Fruit fly (Drosophila melanogaster) whole organism, embryonic: Measurements from ENCODE around the gene CG16984.

Experiments
- CG30403 ChIP-seq: fragments of 200-800 bp; sonication (Bioruptor generic); optimal IDR thresholded peaks from 3 replicates; lab custom pipeline; 2016; ENCODE audit warnings: missing biosample characterization, missing genetic modification characterization
- CG4820 ChIP-seq: fragments of 200-800 bp; sonication (Bioruptor generic); optimal IDR thresholded peaks from 3 replicates; lab custom pipeline; 2016; ENCODE audit warnings: missing biosample characterization, missing genetic modification characterization
- Jarid2 ChIP-seq: fragments of 200-800 bp; sonication (Bioruptor generic); optimal IDR thresholded peaks from 3 replicates; lab custom pipeline; 2017; ENCODE audit warnings: mild to moderate bottlenecking, missing biosample characterization, missing genetic modification reagents, missing genetic modification characterization
- shn ChIP-seq: fragments of 200-800 bp; sonication (Bioruptor generic); optimal IDR thresholded peaks from 3 replicates; lab custom pipeline; 2016; ENCODE audit warnings: missing biosample characterization, missing genetic modification characterization

DNA sequence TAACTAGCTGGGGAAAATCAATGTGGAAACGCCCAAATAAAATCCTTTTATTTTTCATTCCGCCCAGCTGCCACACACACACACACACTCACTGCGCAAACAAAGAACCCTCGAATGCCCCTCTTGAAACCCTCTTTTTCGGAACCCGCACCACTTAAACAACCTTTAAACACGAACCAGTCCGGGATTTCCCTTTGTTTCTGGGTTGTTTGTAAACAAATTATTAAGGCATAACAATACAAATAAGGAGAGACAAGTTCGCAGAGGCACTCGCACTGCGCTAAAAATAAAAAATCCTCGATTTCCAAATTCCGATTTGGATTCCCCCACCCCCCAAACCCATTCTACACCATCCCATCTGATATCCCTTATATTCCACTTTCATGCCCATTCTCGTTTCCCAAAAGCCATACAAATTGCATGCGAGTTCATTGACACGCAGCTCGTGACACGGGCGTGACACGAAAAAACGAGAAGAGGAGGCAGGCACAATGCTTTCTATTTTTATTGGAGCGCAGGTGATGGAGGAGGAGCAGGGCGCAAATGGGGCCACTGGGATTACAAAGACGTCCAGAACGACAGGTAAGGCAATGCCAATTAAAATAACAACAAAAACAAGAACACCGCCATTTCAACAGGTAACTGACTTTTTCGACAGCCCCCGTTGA, 15.9 kb upstream of the CG16984 start:
- no peak for TF ChIP-seq CG4820
- TF ChIP-seq shn (GFP tag; lab: Kevin White, UChicago): no peak
- TF ChIP-seq Jarid2: no peak
- no peak for TF ChIP-seq CG30403 (GFP tag; lab: Kevin White, UChicago)
